Fruit fly (Drosophila melanogaster): ENCODE data around the gene Pino.

dm6 chr2L:1086312-1086906, 42.3 kb downstream of the Pino start:
- TF ChIP-seq psq (optimal IDR thresholded peaks at IDR 0.05) (no peak), h (optimal IDR thresholded peaks at IDR 0.05) (no peak)
